Worm (Caenorhabditis elegans): ENCODE data around the gene par-3.

DNA sequence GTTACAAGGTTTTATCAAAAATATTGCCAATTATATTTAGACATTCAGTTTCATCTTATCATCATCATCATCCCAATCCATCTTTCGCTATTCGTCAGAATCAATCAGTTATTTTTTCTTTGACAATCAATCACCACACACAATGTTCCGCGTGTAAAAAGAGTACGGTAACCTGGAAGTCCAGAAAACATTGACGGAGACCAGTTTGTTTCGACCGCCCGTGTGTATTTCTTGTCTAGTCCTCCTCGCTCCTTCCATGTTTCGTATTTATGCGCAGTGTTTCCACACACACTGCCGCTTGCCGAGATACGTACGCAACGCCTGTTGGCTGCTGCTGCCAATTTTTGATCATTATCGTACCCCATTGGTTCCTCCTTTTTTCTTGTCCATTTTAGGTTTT lies 46.6 kb downstream of the par-3 start:
- TF ChIP-seq rec-8 (tag; optimal IDR thresholded peaks at IDR 0.05): no peak
- no peak for TF ChIP-seq ztf-3 (GFP tag; optimal IDR thresholded peaks at IDR 0.05)
- TF ChIP-seq T26A5.8 (tag; optimal IDR thresholded peaks at IDR 0.05): no peak
- no peak for TF ChIP-seq T07F8.4 (tag; optimal IDR thresholded peaks at IDR 0.05)
- TF ChIP-seq F49E8.2 (tag; optimal IDR thresholded peaks at IDR 0.05; ENCODE audit: insufficient read depth): no peak
- no peak for TF ChIP-seq him-1 (tag; optimal IDR thresholded peaks at IDR 0.05)
